Fruit fly (Drosophila melanogaster) whole organism, embryonic: ENCODE measurements around the gene Sbf.
A peak's percentile ranks its signal among the peaks of the same experiment; 100 is the strongest.

ENCODE experiments used
- Atf-2 ChIP-seq: fragments of 200-800 bp; sonication (Bioruptor generic); optimal IDR thresholded peaks from 2 replicates; lab custom pipeline; 2016; ENCODE audit warnings: missing biosample characterization, missing genetic modification characterization
- CG10274 ChIP-seq: fragments of 200-800 bp; sonication (Bioruptor generic); optimal IDR thresholded peaks from 3 replicates; lab custom pipeline; 2017; ENCODE audit warnings: missing biosample characterization, mild to moderate bottlenecking, missing genetic modification characterization
- CG11093 ChIP-seq: fragments of 200-800 bp; sonication (Bioruptor generic); IDR thresholded peaks from 3 replicates; pipeline ENCODE4 v1.3.6; 2022; ENCODE audit warnings: missing biosample characterization, missing genetic modification characterization
- CG12104 ChIP-seq: fragments of 200-800 bp; sonication (Bioruptor generic); optimal IDR thresholded peaks from 3 replicates; lab custom pipeline; 2016; ENCODE audit warnings: missing biosample characterization, missing genetic modification characterization
- CG12155 ChIP-seq: fragments of 200-800 bp; sonication (Bioruptor generic); optimal IDR thresholded peaks from 3 replicates; lab custom pipeline; 2016; ENCODE audit warnings: missing biosample characterization, missing genetic modification characterization
- CG13424 ChIP-seq: fragments of 200-800 bp; sonication (Bioruptor generic); optimal IDR thresholded peaks from 2 replicates; lab custom pipeline; 2019; ENCODE audit warnings: missing biosample characterization, mild to moderate bottlenecking, missing genetic modification characterization, moderate library complexity
- CG16813 ChIP-seq: fragments of 200-800 bp; sonication (Bioruptor generic); IDR thresholded peaks from 3 replicates; pipeline ENCODE4 v1.3.6; 2022; ENCODE audit warnings: missing biosample characterization, missing genetic modification characterization; ENCODE audit not compliant: partially characterized antibody
- CG17802 ChIP-seq: fragments of 200-800 bp; sonication (Bioruptor generic); optimal IDR thresholded peaks from 2 replicates; lab custom pipeline; 2018; ENCODE audit warnings: missing biosample characterization, mild to moderate bottlenecking, missing genetic modification characterization, moderate library complexity
- CG2199 ChIP-seq: fragments of 200-800 bp; sonication (Bioruptor generic); IDR thresholded peaks from 3 replicates; pipeline ENCODE4 v1.3.6; 2022; ENCODE audit warnings: missing biosample characterization, missing genetic modification characterization
- CG33213 ChIP-seq: fragments of 200-800 bp; sonication (Bioruptor generic); optimal IDR thresholded peaks from 3 replicates; lab custom pipeline; 2016; ENCODE audit warnings: missing biosample characterization, missing genetic modification characterization
- CG3847 ChIP-seq: fragments of 200-800 bp; sonication (Bioruptor generic); IDR thresholded peaks from 2 replicates; pipeline ENCODE4 v1.3.6; 2022; ENCODE audit warnings: missing biosample characterization, missing genetic modification characterization
- CG4360 ChIP-seq: fragments of 200-800 bp; sonication (Bioruptor generic); IDR thresholded peaks from 2 replicates; pipeline ENCODE4 v1.3.6; 2022; ENCODE audit warnings: missing biosample characterization, missing genetic modification characterization
- CG6654 ChIP-seq: fragments of 200-800 bp; sonication (Bioruptor generic); optimal IDR thresholded peaks from 2 replicates; lab custom pipeline; 2017; ENCODE audit warnings: missing biosample characterization, mild to moderate bottlenecking, missing genetic modification characterization
- CG7928 ChIP-seq: fragments of 200-800 bp; sonication (Bioruptor generic); optimal IDR thresholded peaks from 2 replicates; lab custom pipeline; 2017; ENCODE audit warnings: missing biosample characterization, mild to moderate bottlenecking, missing genetic modification characterization
- CG8478 ChIP-seq: fragments of >200 bp; optimal IDR thresholded peaks from 2 replicates; lab custom pipeline; 2018
- CG9876 ChIP-seq: fragments of 200-800 bp; sonication (Bioruptor generic); optimal IDR thresholded peaks from 2 replicates; lab custom pipeline; 2016; ENCODE audit warnings: missing biosample characterization, missing genetic modification characterization
- Deaf1 ChIP-seq: fragments of 200-800 bp; optimal IDR thresholded peaks from 3 replicates; lab custom pipeline; 2019; ENCODE audit warnings: missing biosample characterization, mild to moderate bottlenecking, missing genetic modification characterization, moderate library complexity
- Ets97D ChIP-seq: fragments of 200-800 bp; sonication (Bioruptor generic); optimal IDR thresholded peaks from 3 replicates; lab custom pipeline; 2016; ENCODE audit warnings: missing biosample characterization, missing genetic modification characterization
- HmgD ChIP-seq: fragments of 200-800 bp; sonication (Bioruptor generic); optimal IDR thresholded peaks from 3 replicates; lab custom pipeline; 2016; ENCODE audit warnings: missing biosample characterization, missing genetic modification characterization
- Hr51 ChIP-seq, 2 experiments: fragments of 200-800 bp; sonication (Bioruptor generic); optimal IDR thresholded peaks; 2 replicates in 1 of 2; 3 replicates in 1 of 2; lab custom pipeline; 2016 to 2018; ENCODE audit warnings: missing biosample characterization in 2 of 2, missing genetic modification characterization in 2 of 2, mild to moderate bottlenecking in 1 of 2, moderate library complexity in 1 of 2
- Mrtf ChIP-seq: fragments of 200-800 bp; sonication (Bioruptor generic); IDR thresholded peaks from 3 replicates; pipeline ENCODE4 v1.3.6; 2022; ENCODE audit warnings: missing biosample characterization, missing genetic modification characterization
- Myb ChIP-seq: fragments of 200-800 bp; sonication (Bioruptor generic); optimal IDR thresholded peaks from 2 replicates; lab custom pipeline; 2016; ENCODE audit warnings: missing biosample characterization, missing genetic modification characterization
- NFAT ChIP-seq: fragments of 200-800 bp; sonication (Bioruptor generic); IDR thresholded peaks from 2 replicates; pipeline ENCODE4 v1.3.6; 2022; ENCODE audit warnings: missing biosample characterization, missing genetic modification characterization
- Pdp1 ChIP-seq, 2 experiments: fragments of 200-800 bp; sonication (Bioruptor generic); optimal IDR thresholded peaks; 3 replicates each; lab custom pipeline; 2016; ENCODE audit warnings: missing biosample characterization in 2 of 2, missing genetic modification characterization in 2 of 2, mild to moderate bottlenecking in 1 of 2, moderate library complexity in 1 of 2
- Scr ChIP-seq: fragments of 200-800 bp; sonication (Bioruptor generic); IDR thresholded peaks from 2 replicates; pipeline ENCODE4 v1.3.6; 2022; ENCODE audit warnings: missing biosample characterization, missing genetic modification characterization; ENCODE audit not compliant: partially characterized antibody
- bab2 ChIP-seq: fragments of 200-800 bp; sonication (Bioruptor generic); optimal IDR thresholded peaks from 2 replicates; lab custom pipeline; 2016; ENCODE audit warnings: missing biosample characterization, missing genetic modification characterization
- crc ChIP-seq: fragments of 200-800 bp; sonication (Bioruptor generic); optimal IDR thresholded peaks from 2 replicates; lab custom pipeline; 2016; ENCODE audit warnings: missing biosample characterization, missing genetic modification characterization
- danr ChIP-seq: fragments of 200-800 bp; sonication (Bioruptor generic); IDR thresholded peaks from 2 replicates; pipeline ENCODE4 v1.3.6; 2022; ENCODE audit warnings: missing biosample characterization, missing genetic modification characterization
- grn ChIP-seq: fragments of 200-800 bp; sonication (Bioruptor generic); optimal IDR thresholded peaks from 3 replicates; lab custom pipeline; 2017; ENCODE audit warnings: missing biosample characterization, missing genetic modification characterization
- inv ChIP-seq: fragments of 200-800 bp; sonication (Bioruptor generic); IDR thresholded peaks from 2 replicates; pipeline ENCODE4 v1.3.6; 2022; ENCODE audit warnings: missing biosample characterization, missing genetic modification characterization; ENCODE audit not compliant: partially characterized antibody
- kay ChIP-seq: fragments of 200-800 bp; sonication (Bioruptor generic); optimal IDR thresholded peaks from 2 replicates; lab custom pipeline; 2016; ENCODE audit warnings: missing biosample characterization, missing genetic modification characterization
- knrl ChIP-seq: fragments of 200-800 bp; sonication (Bioruptor generic); IDR thresholded peaks from 3 replicates; pipeline ENCODE4 v1.3.6; 2022; ENCODE audit warnings: missing biosample characterization, missing genetic modification characterization; ENCODE audit not compliant: partially characterized antibody
- lab ChIP-seq: fragments of 200-800 bp; sonication (Bioruptor generic); optimal IDR thresholded peaks from 3 replicates; lab custom pipeline; 2017; ENCODE audit warnings: missing biosample characterization, missing genetic modification characterization, mild to moderate bottlenecking, moderate library complexity, missing genetic modification reagents
- luna ChIP-seq: fragments of 200-800 bp; sonication (Bioruptor generic); optimal IDR thresholded peaks from 2 replicates; lab custom pipeline; 2016; ENCODE audit warnings: missing biosample characterization, missing genetic modification characterization
- nau ChIP-seq: fragments of 200-800 bp; sonication (Bioruptor generic); optimal IDR thresholded peaks from 3 replicates; lab custom pipeline; 2017; ENCODE audit warnings: missing biosample characterization, mild to moderate bottlenecking, missing genetic modification characterization, missing genetic modification reagents
- odd ChIP-seq: fragments of 200-800 bp; sonication (Bioruptor generic); optimal IDR thresholded peaks from 2 replicates; lab custom pipeline; 2017; ENCODE audit warnings: missing biosample characterization, mild to moderate bottlenecking, missing genetic modification characterization
- onecut ChIP-seq: fragments of 200-800 bp; sonication (Bioruptor generic); IDR thresholded peaks from 2 replicates; pipeline ENCODE4 v1.3.6; 2022; ENCODE audit warnings: missing biosample characterization, missing genetic modification characterization
- pros ChIP-seq: fragments of 200-800 bp; sonication (Bioruptor generic); optimal IDR thresholded peaks from 3 replicates; lab custom pipeline; 2019; ENCODE audit warnings: missing biosample characterization, mild to moderate bottlenecking, missing genetic modification characterization, moderate library complexity
- scrt ChIP-seq: fragments of 200-800 bp; sonication (Bioruptor generic); optimal IDR thresholded peaks from 2 replicates; lab custom pipeline; 2018; ENCODE audit warnings: missing biosample characterization, mild to moderate bottlenecking, missing genetic modification characterization, moderate library complexity
- sens ChIP-seq: fragments of 200-800 bp; sonication (Bioruptor generic); peaks from one replicate; lab custom pipeline; 2016; ENCODE audit warnings: missing biosample characterization, missing genetic modification characterization
- sisA ChIP-seq: fragments of 200-800 bp; sonication (Bioruptor generic); IDR thresholded peaks from 2 replicates; pipeline ENCODE4 v1.3.6; 2022; ENCODE audit warnings: missing biosample characterization, missing genetic modification characterization
- sqz ChIP-seq: fragments of 200-800 bp; sonication (Bioruptor generic); optimal IDR thresholded peaks from 3 replicates; lab custom pipeline; 2018; ENCODE audit warnings: missing biosample characterization, mild to moderate bottlenecking, missing genetic modification characterization
- ssp ChIP-seq: fragments of 200-800 bp; sonication (Bioruptor generic); IDR thresholded peaks from 2 replicates; pipeline ENCODE4 v1.3.6; 2022; ENCODE audit warnings: missing biosample characterization, missing genetic modification characterization
- stc ChIP-seq: fragments of 200-800 bp; sonication (Bioruptor generic); IDR thresholded peaks from 2 replicates; pipeline ENCODE4 v1.3.6; 2022; ENCODE audit warnings: missing biosample characterization, missing genetic modification characterization
- sug ChIP-seq: fragments of 200-800 bp; optimal IDR thresholded peaks from 2 replicates; lab custom pipeline; 2019; ENCODE audit warnings: missing biosample characterization, mild to moderate bottlenecking, missing genetic modification characterization, moderate library complexity
- tap ChIP-seq: fragments of 200-800 bp; optimal IDR thresholded peaks from 3 replicates; lab custom pipeline; 2019; ENCODE audit warnings: missing biosample characterization, mild to moderate bottlenecking, missing genetic modification characterization, moderate library complexity
- trem ChIP-seq: fragments of 200-800 bp; optimal IDR thresholded peaks from 3 replicates; lab custom pipeline; 2019; ENCODE audit warnings: missing biosample characterization, mild to moderate bottlenecking, missing genetic modification characterization, moderate library complexity
- tup ChIP-seq: fragments of 200-800 bp; sonication (Bioruptor generic); optimal IDR thresholded peaks from 2 replicates; lab custom pipeline; 2016; ENCODE audit warnings: missing biosample characterization, mild to moderate bottlenecking, missing genetic modification characterization, moderate library complexity
- wdn ChIP-seq: fragments of 200-800 bp; sonication (Bioruptor generic); IDR thresholded peaks from 2 replicates; pipeline ENCODE4 v1.3.6; 2022; ENCODE audit warnings: missing biosample characterization, missing genetic modification characterization

The Sbf gene

dm6 chr3R:11818930-11819639, 22.3 kb upstream of the Sbf start, which contains the start of the genes COX5A and glo (continued):
- TF ChIP-seq lab (GFP tag; lab: Kevin White, UChicago) = peak; percentile 84
- TF ChIP-seq CG12104 (GFP tag; lab: Kevin White, UChicago) = peak; percentile 69
- peak; percentile 28 for TF ChIP-seq Deaf1
- peak; percentile 85 for TF ChIP-seq Myb (GFP tag; lab: Kevin White, UChicago)
- TF ChIP-seq Atf-2 = peak; percentile 74
- peak; percentile 90 for TF ChIP-seq HmgD (GFP tag; lab: Kevin White, UChicago)
- TF ChIP-seq CG16813 (GFP tag; lab: Robert Waterston, UW) = 0 out of 3 replicates have a peak, but pooled peaks have one; percentile 12
- TF ChIP-seq wdn = peak; percentile 59
- no peak; the same call in none of the 2 replicates for TF ChIP-seq stc (GFP tag; lab: Robert Waterston, UW)
- peak; percentile 58 for TF ChIP-seq tup (GFP tag; lab: Kevin White, UChicago)
- peak; percentile 40; the same call in 1 of the 2 replicates for TF ChIP-seq Scr
- peak; percentile 98 for TF ChIP-seq sens (GFP tag; lab: Kevin White, UChicago)
- TF ChIP-seq Mrtf (GFP tag; lab: Robert Waterston, UW) = no peak
- TF ChIP-seq ssp (GFP tag; lab: Robert Waterston, UW) = no peak; the same call in none of the 2 replicates
- TF ChIP-seq CG2199 (GFP tag; lab: Robert Waterston, UW) = 0 out of 3 replicates have a peak, but pooled peaks have one; percentile 57
- TF ChIP-seq sisA (GFP tag; lab: Robert Waterston, UW) = peak; percentile 64
- no peak for TF ChIP-seq CG4360 (GFP tag; lab: Robert Waterston, UW)
- no peak for TF ChIP-seq CG8478 (lab: Kevin White, UChicago)
- peak; percentile 75 for TF ChIP-seq CG9876 (GFP tag; lab: Kevin White, UChicago)
- TF ChIP-seq kay (GFP tag; lab: Kevin White, UChicago) = peak; percentile 81
- TF ChIP-seq Pdp1 (GFP tag; optimal IDR thresholded peaks at IDR 0.05; lab: Kevin White, UChicago) = peak; percentile 84 to 99
- TF ChIP-seq knrl (GFP tag; lab: Robert Waterston, UW) = 0 out of 3 replicates have a peak, but pooled peaks have one; percentile 37
- peak; percentile 94 for TF ChIP-seq Ets97D (GFP tag; lab: Kevin White, UChicago)
- peak; percentile 88 for TF ChIP-seq CG33213 (GFP tag; lab: Kevin White, UChicago)
- TF ChIP-seq sqz (GFP tag; lab: Kevin White, UChicago) = no peak
- peak; percentile 64 for TF ChIP-seq grn (GFP tag; lab: Kevin White, UChicago)
- peak; percentile 82 for TF ChIP-seq NFAT (GFP tag; lab: Robert Waterston, UW)
- peak; percentile 32 for TF ChIP-seq CG17802
- no peak for TF ChIP-seq CG6654 (GFP tag; lab: Kevin White, UChicago)
- TF ChIP-seq luna (GFP tag; lab: Kevin White, UChicago) = peak; percentile 68
- TF ChIP-seq CG13424 (tag; lab: Kevin White, UChicago) = peak; percentile 82
- peak; percentile 65 for TF ChIP-seq trem
- no peak for TF ChIP-seq inv
- peak; percentile 88 for TF ChIP-seq bab2
- peak; percentile 71 to 81 for TF ChIP-seq Hr51 (GFP tag; optimal IDR thresholded peaks at IDR 0.05; lab: Kevin White, UChicago)
- TF ChIP-seq CG7928 (GFP tag; lab: Kevin White, UChicago) = peak; percentile 97
- 0 out of 3 replicates have a peak, but pooled peaks have one; percentile 39 for TF ChIP-seq CG11093 (GFP tag; lab: Robert Waterston, UW)
- TF ChIP-seq nau (GFP tag; lab: Kevin White, UChicago) = peak; percentile 12
- peak; percentile 33 for TF ChIP-seq tap (tag; lab: Kevin White, UChicago)
- TF ChIP-seq pros (GFP tag; lab: Kevin White, UChicago) = peak; percentile 21
- TF ChIP-seq sug = peak; percentile 70
- TF ChIP-seq danr (GFP tag; lab: Robert Waterston, UW) = no peak
- peak; percentile 76 for TF ChIP-seq CG12155 (GFP tag; lab: Kevin White, UChicago)
- TF ChIP-seq crc (GFP tag; lab: Kevin White, UChicago) = peak; percentile 53
- TF ChIP-seq onecut (GFP tag; lab: Robert Waterston, UW) = peak; percentile 41; the same call in 1 of the 2 replicates
- peak; percentile 77 for TF ChIP-seq CG3847 (GFP tag; lab: Robert Waterston, UW)
- TF ChIP-seq scrt (GFP tag; lab: Kevin White, UChicago) = no peak
- TF ChIP-seq odd (GFP tag; lab: Kevin White, UChicago) = peak; percentile 33
- TF ChIP-seq CG10274 (GFP tag; lab: Kevin White, UChicago) = peak; percentile 9
